Worm (Caenorhabditis elegans) whole organism, young adult: ENCODE data around the gene F57B9.1.

Source experiments
- F10E7.11 ChIP-seq: sonication (generic microtip); optimal IDR thresholded peaks from 2 replicates; lab custom pipeline; 2017; ENCODE audit warnings: mild to moderate bottlenecking, missing genetic modification characterization, moderate library complexity, missing compliant biosample characterization
- egl-18 ChIP-seq: fragments of 200-800 bp; sonication (Bioruptor generic); IDR thresholded peaks from 2 replicates; pipeline ENCODE4 v1.3.6; 2022; ENCODE audit warnings: missing genetic modification reagents, missing genetic modification characterization, missing compliant biosample characterization
- gei-17 ChIP-seq: fragments of 200-800 bp; sonication (Bioruptor generic); optimal IDR thresholded peaks from 2 replicates; lab custom pipeline; 2018; ENCODE audit warnings: mild to moderate bottlenecking, missing genetic modification characterization, missing compliant biosample characterization
- nfya-1 ChIP-seq: sonication (generic microtip); optimal IDR thresholded peaks from 2 replicates; lab custom pipeline; 2017; ENCODE audit warnings: antibody characterized with exemption, missing compliant biosample characterization, missing genetic modification characterization, borderline replicate concordance; ENCODE audit not compliant: insufficient read depth
- nhr-80 ChIP-seq: sonication (generic microtip); optimal IDR thresholded peaks from 2 replicates; lab custom pipeline; 2016; ENCODE audit warnings: missing genetic modification characterization, missing compliant biosample characterization
- nhr-90 ChIP-seq: sonication (generic microtip); optimal IDR thresholded peaks from 2 replicates; lab custom pipeline; 2016; ENCODE audit warnings: missing genotype, mild to moderate bottlenecking, missing genetic modification characterization, missing compliant biosample characterization
- sea-2 ChIP-seq: fragments of 200-800 bp; sonication (Bioruptor generic); IDR thresholded peaks from 2 replicates; pipeline ENCODE4 v1.3.6; 2022; ENCODE audit warnings: missing genetic modification characterization, missing compliant biosample characterization
- snpc-4 ChIP-seq, 5 experiments: fragments of 150-350 bp in 1 of 5; sonication (generic microtip) in 4 of 5; optimal IDR thresholded peaks; 2 replicates each; lab custom pipeline; 2014 to 2018; ENCODE audit warnings: missing genetic modification characterization in 5 of 5, missing biosample characterization in 3 of 5, antibody characterized with exemption in 2 of 5, mild to moderate bottlenecking in 2 of 5, missing compliant biosample characterization in 2 of 5, missing genotype in 2 of 5, moderate library complexity in 2 of 5, missing genetic modification reagents in 1 of 5
- ztf-18 ChIP-seq: sonication (generic microtip); optimal IDR thresholded peaks from 2 replicates; lab custom pipeline; 2016; ENCODE audit warnings: missing genotype, mild to moderate bottlenecking, missing genetic modification characterization, missing compliant biosample characterization

DNA sequence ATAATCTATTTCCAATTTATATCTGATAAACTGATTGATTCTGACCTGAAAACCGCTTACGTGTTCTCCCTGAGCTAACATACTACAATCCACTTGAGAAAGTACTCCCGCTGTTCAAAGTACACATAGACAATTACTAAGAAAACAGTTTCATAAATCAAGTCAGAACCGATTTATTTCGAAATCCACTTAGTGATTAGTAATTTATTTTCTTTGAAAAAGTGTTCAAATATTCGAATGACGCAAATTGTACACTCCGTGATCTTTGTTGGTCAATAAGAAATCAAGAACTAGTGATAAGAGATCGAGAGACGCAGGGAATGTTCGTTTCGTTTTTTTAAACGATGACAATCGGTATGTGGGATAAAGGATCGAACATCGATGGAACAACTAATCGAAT lies 30.6 kb downstream of the F57B9.1 start:
- TF ChIP-seq snpc-4 (GFP tag; optimal IDR thresholded peaks at IDR 0.05; lab: Kevin White, UChicago) = no peak
- TF ChIP-seq snpc-4 (tag; optimal IDR thresholded peaks at IDR 0.05; lab: Kevin White, UChicago) = no peak
- TF ChIP-seq nhr-90 = no peak
- no peak for TF ChIP-seq F10E7.11 (tag; lab: Kevin White, UChicago)
- no peak for TF ChIP-seq egl-18
- no peak for TF ChIP-seq sea-2
- no peak for TF ChIP-seq gei-17 (GFP tag; lab: Kevin White, UChicago)
- TF ChIP-seq nhr-80 (tag; lab: Kevin White, UChicago) = peak; percentile 27
- TF ChIP-seq nfya-1 (tag; lab: Kevin White, UChicago) = no peak
- no peak for TF ChIP-seq ztf-18 (tag; lab: Kevin White, UChicago)
